Worm (Caenorhabditis elegans): Measurements from ENCODE around the gene ttn-1.

ttn-1 gene

DNA sequence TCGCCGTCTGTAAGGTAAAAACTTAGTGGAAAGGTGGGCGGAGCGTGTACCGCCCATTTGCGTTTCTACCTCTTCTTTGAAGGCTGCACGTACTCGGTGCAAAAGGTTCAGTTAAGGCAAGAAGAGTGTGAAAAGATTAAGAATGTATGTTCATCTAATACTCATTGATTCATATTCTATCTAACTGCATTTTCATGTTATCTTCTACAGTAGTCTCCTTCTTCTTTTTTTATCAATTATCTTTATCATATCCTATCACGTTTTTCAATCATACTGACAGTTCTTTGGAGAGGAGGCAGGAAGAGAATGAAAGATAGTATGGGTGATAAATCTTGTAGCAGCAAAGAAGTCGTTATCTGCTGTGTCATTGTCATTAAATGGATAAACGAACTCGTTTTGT lies 45.0 kb upstream of the ttn-1 start:
- no peak for TF ChIP-seq ztf-4 (tag; optimal IDR thresholded peaks at IDR 0.05)
- no peak for TF ChIP-seq aly-2 (tag; optimal IDR thresholded peaks at IDR 0.05)
- peak; percentile 79 for TF ChIP-seq elt-2 (tag; optimal IDR thresholded peaks at IDR 0.05)
- peak; percentile 29 for TF ChIP-seq pqm-1 (tag; optimal IDR thresholded peaks at IDR 0.05)
- TF ChIP-seq ZK546.5 (tag; optimal IDR thresholded peaks at IDR 0.05) = no peak
- peak; percentile 93 for TF ChIP-seq nhr-23 (tag; optimal IDR thresholded peaks at IDR 0.05)
- TF ChIP-seq jun-1 (tag; optimal IDR thresholded peaks at IDR 0.05) = peak; percentile 32
- no peak for TF ChIP-seq skn-1 (tag; optimal IDR thresholded peaks at IDR 0.05)
- no peak for TF ChIP-seq nhr-28 (tag; optimal IDR thresholded peaks at IDR 0.05)
- peak; percentile 34 for TF ChIP-seq R02D3.7 (tag; optimal IDR thresholded peaks at IDR 0.05)
- peak; percentile 82 for TF ChIP-seq nhr-25 (tag; optimal IDR thresholded peaks at IDR 0.05)
- no peak for TF ChIP-seq zag-1 (tag; optimal IDR thresholded peaks at IDR 0.05)
- no peak for TF ChIP-seq hmg-11 (tag; optimal IDR thresholded peaks at IDR 0.05)
- peak; percentile 59 for TF ChIP-seq mdl-1 (tag; optimal IDR thresholded peaks at IDR 0.05)
- TF ChIP-seq ceh-9 (tag; optimal IDR thresholded peaks at IDR 0.05) = no peak
- TF ChIP-seq egl-5 (tag; optimal IDR thresholded peaks at IDR 0.05) = no peak
- TF ChIP-seq ceh-28 (tag; optimal IDR thresholded peaks at IDR 0.05) = peak; percentile 50
- TF ChIP-seq nhr-12 (tag; optimal IDR thresholded peaks at IDR 0.05) = no peak
- no peak for TF ChIP-seq lsy-12 (tag; optimal IDR thresholded peaks at IDR 0.05)
- TF ChIP-seq nhr-43 (tag; optimal IDR thresholded peaks at IDR 0.05; ENCODE audit: poor library complexity, severe bottlenecking) = peak; percentile 97
- peak; percentile 45 to 94 (median 89) for TF ChIP-seq elt-3 (tag; optimal IDR thresholded peaks at IDR 0.05)
- TF ChIP-seq unc-62 (GFP tag; optimal IDR thresholded peaks at IDR 0.05) = peak; percentile 9

- TF ChIP-seq daf-12 (tag; optimal IDR thresholded peaks at IDR 0.05) (no peak), eor-1 (tag; optimal IDR thresholded peaks at IDR 0.05) (no peak), elt-3 (tag; optimal IDR thresholded peaks at IDR 0.05) (peak; percentile 60 to 90 (median 85)), snpc-4 (tag; optimal IDR thresholded peaks at IDR 0.05) (peak; percentile 21), fkh-2 (tag; optimal IDR thresholded peaks at IDR 0.05) (no peak), pha-4 (tag; optimal IDR thresholded peaks at IDR 0.05) (peak; percentile 96), nhr-237 (tag; optimal IDR thresholded peaks at IDR 0.05) (no peak), elt-2 (tag; optimal IDR thresholded peaks at IDR 0.05) (peak; percentile 62), mdl-1 (tag; optimal IDR thresholded peaks at IDR 0.05) (peak; percentile 76), ceh-9 (tag; optimal IDR thresholded peaks at IDR 0.05) (no peak), fkh-10 (GFP tag; optimal IDR thresholded peaks at IDR 0.05) (no peak), tbx-2 (tag; optimal IDR thresholded peaks at IDR 0.05) (peak; percentile 89), nhr-28 (tag; optimal IDR thresholded peaks at IDR 0.05) (peak; percentile 23), pqm-1 (tag; optimal IDR thresholded peaks at IDR 0.05) (peak; percentile 86), ztf-11 (tag; optimal IDR thresholded peaks at IDR 0.05) (no peak), nfya-1 (tag; optimal IDR thresholded peaks at IDR 0.05; ENCODE audit: insufficient read depth) (peak; percentile 84), hmg-11 (tag; optimal IDR thresholded peaks at IDR 0.05) (peak; percentile 67), zag-1 (tag; optimal IDR thresholded peaks at IDR 0.05) (no peak), egl-5 (tag; optimal IDR thresholded peaks at IDR 0.05) (peak; percentile 6), nhr-77 (tag; optimal IDR thresholded peaks at IDR 0.05) (no peak), ztf-4 (tag; optimal IDR thresholded peaks at IDR 0.05) (peak; percentile 53), lsy-12 (tag; optimal IDR thresholded peaks at IDR 0.05) (peak; percentile 79), unc-62 (GFP tag; optimal IDR thresholded peaks at IDR 0.05) (peak; percentile 78), lin-39 (tag; optimal IDR thresholded peaks at IDR 0.05) (peak; percentile 88), skn-1 (tag; optimal IDR thresholded peaks at IDR 0.05) (peak; percentile 34), R02D3.7 (tag; optimal IDR thresholded peaks at IDR 0.05) (peak; percentile 76), sea-2 (GFP tag; optimal IDR thresholded peaks at IDR 0.05) (peak; percentile 51), ceh-28 (tag; optimal IDR thresholded peaks at IDR 0.05) (peak; percentile 81), egl-27 (tag; optimal IDR thresholded peaks at IDR 0.05) (peak; percentile 85), mml-1 (tag; optimal IDR thresholded peaks at IDR 0.05) (no peak), nhr-12 (tag; optimal IDR thresholded peaks at IDR 0.05) (no peak), nhr-76 (tag; optimal IDR thresholded peaks at IDR 0.05) (no peak), aly-2 (tag; optimal IDR thresholded peaks at IDR 0.05) (no peak), nhr-23 (tag; optimal IDR thresholded peaks at IDR 0.05) (peak; percentile 96), lin-15B (tag; optimal IDR thresholded peaks at IDR 0.05) (peak; percentile 21), ceh-16 (tag; optimal IDR thresholded peaks at IDR 0.05) (no peak), nhr-67 (tag; optimal IDR thresholded peaks at IDR 0.05) (no peak), nhr-43 (tag; optimal IDR thresholded peaks at IDR 0.05; ENCODE audit: poor library complexity, severe bottlenecking) (peak; percentile 98), nhr-25 (tag; optimal IDR thresholded peaks at IDR 0.05) (peak; percentile 96), fos-1 (tag; optimal IDR thresholded peaks at IDR 0.05) (no peak), ZK546.5 (tag; optimal IDR thresholded peaks at IDR 0.05) (no peak), nhr-11 (tag; optimal IDR thresholded peaks at IDR 0.05) (peak; percentile 48), elt-1 (tag; optimal IDR thresholded peaks at IDR 0.05) (peak; percentile 44), ceh-82 (tag; optimal IDR thresholded peaks at IDR 0.05) (peak; percentile 70), unc-39 (tag; optimal IDR thresholded peaks at IDR 0.05) (no peak), jun-1 (tag; optimal IDR thresholded peaks at IDR 0.05) (peak; percentile 76)
Observed at ce11 chrV:6246454-6246981, 44.1 kb upstream of the ttn-1 start, which contains the start of gene dmd-7. TSS of gene dmd-7 (plus strand) at chrV:6246931.

Measured in whole organism, L3 larva.